Fruit fly (Drosophila melanogaster): ENCODE results near the gene CG34308.

DNA sequence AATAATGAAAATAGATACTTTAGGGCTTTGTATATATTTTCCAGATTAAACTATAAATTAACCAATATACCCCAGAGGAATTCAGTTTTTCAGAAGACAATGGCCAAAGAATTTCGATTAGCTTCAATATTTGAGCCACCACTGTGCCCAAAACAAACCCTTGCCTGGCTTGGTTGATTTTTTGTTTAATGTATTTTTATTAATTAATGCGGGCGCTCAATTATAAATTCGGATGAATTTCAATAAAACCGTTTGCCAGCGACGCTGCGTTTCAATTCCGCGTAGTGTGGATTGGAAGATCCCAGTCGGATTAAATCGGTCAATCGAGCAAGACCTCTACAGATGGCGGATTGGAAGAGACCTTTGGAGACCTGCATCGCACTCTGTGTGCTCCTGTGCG is 47.3 kb upstream of the CG34308 start, which contains the start of gene CG11670:
- TF ChIP-seq psq (optimal IDR thresholded peaks at IDR 0.05) (no peak), Sin3A (optimal IDR thresholded peaks at IDR 0.05) (no peak), h (optimal IDR thresholded peaks at IDR 0.05) (no peak), Myc (optimal IDR thresholded peaks at IDR 0.05) (no peak), ttk (optimal IDR thresholded peaks at IDR 0.05) (no peak), insv (optimal IDR thresholded peaks at IDR 0.05) (no peak)

All from Kc167 (cell line).